Worm (Caenorhabditis elegans) whole organism, late embryonic: ENCODE data around the gene enpp-1.

ENCODE experiments used
- T23F11.4 ChIP-seq: fragments of 200-800 bp; sonication (Bioruptor generic); optimal IDR thresholded peaks from 2 replicates; lab custom pipeline; 2018; ENCODE audit warnings: mild to moderate bottlenecking, missing genetic modification characterization, missing compliant biosample characterization
- gmeb-2 ChIP-seq: sonication (generic microtip); optimal IDR thresholded peaks from 2 replicates; lab custom pipeline; 2016; ENCODE audit warnings: missing genetic modification characterization, inconsistent platforms, missing compliant biosample characterization

- TF ChIP-seq gmeb-2 (tag; lab: Kevin White, UChicago) (no peak), T23F11.4 (no peak)
These were observed 22.5 kb downstream of the enpp-1 start for ce11 chrV:12153784-12154183.
